Worm (Caenorhabditis elegans) whole organism, young adult: ENCODE results near the gene F40C5.1.

Experiments
- B0035.1 ChIP-seq: sonication (generic microtip); optimal IDR thresholded peaks from 2 replicates; lab custom pipeline; 2016; ENCODE audit warnings: missing genetic modification characterization, mild to moderate bottlenecking, missing compliant biosample characterization, missing genotype, missing genetic modification reagents
- B0261.1 ChIP-seq: sonication (generic microtip); optimal IDR thresholded peaks from 2 replicates; lab custom pipeline; 2016; ENCODE audit warnings: mild to moderate bottlenecking, missing genetic modification characterization, moderate library complexity, missing compliant biosample characterization
- F22D6.2 ChIP-seq: sonication (generic microtip); optimal IDR thresholded peaks from 2 replicates; lab custom pipeline; 2016; ENCODE audit warnings: mild to moderate bottlenecking, missing genetic modification characterization, missing compliant biosample characterization
- F33H1.4 ChIP-seq: fragments of 200-800 bp; sonication (Bioruptor generic); IDR thresholded peaks from 2 replicates; pipeline ENCODE4 v1.3.6; 2022; ENCODE audit warnings: missing genetic modification reagents, missing genetic modification characterization, missing compliant biosample characterization
- F49E8.2 ChIP-seq: sonication (generic microtip); optimal IDR thresholded peaks from 3 replicates; lab custom pipeline; 2017; ENCODE audit warnings: missing genetic modification characterization, mild to moderate bottlenecking, missing compliant biosample characterization, antibody characterized with exemption, moderate library complexity; ENCODE audit not compliant: insufficient read depth
- F52B5.7 ChIP-seq: sonication (generic microtip); optimal IDR thresholded peaks from 2 replicates; lab custom pipeline; 2016; ENCODE audit warnings: mild to moderate bottlenecking, missing genetic modification characterization, missing compliant biosample characterization
- F57C9.4 ChIP-seq: sonication (generic microtip); optimal IDR thresholded peaks from 2 replicates; lab custom pipeline; 2017; ENCODE audit warnings: mild to moderate bottlenecking, missing genetic modification characterization, missing compliant biosample characterization
- T26A5.8 ChIP-seq: sonication (generic microtip); optimal IDR thresholded peaks from 2 replicates; lab custom pipeline; 2016; ENCODE audit warnings: missing genetic modification characterization, missing compliant biosample characterization
- Y67H2A.10 ChIP-seq: fragments of 200-800 bp; sonication (Bioruptor generic); conservative IDR thresholded peaks from 2 replicates; pipeline ENCODE4 v1.3.6; 2022; ENCODE audit warnings: missing genetic modification reagents, missing genetic modification characterization, missing compliant biosample characterization
- aptf-3 ChIP-seq: fragments of 200-800 bp; sonication (Bioruptor generic); IDR thresholded peaks from 2 replicates; pipeline ENCODE4 v1.3.6; 2022; ENCODE audit warnings: missing genetic modification characterization, missing compliant biosample characterization
- attf-3 ChIP-seq: fragments of 200-800 bp; sonication (Bioruptor generic); conservative IDR thresholded peaks from 2 replicates; pipeline ENCODE4 v1.3.6; 2022; ENCODE audit warnings: missing genetic modification reagents, missing genetic modification characterization, missing compliant biosample characterization
- attf-5 ChIP-seq: fragments of 200-800 bp; sonication (Bioruptor generic); optimal IDR thresholded peaks from 2 replicates; lab custom pipeline; 2018; ENCODE audit warnings: mild to moderate bottlenecking, missing genetic modification characterization, missing compliant biosample characterization
- ccch-3 ChIP-seq: fragments of 200-800 bp; sonication (Bioruptor generic); optimal IDR thresholded peaks from 2 replicates; lab custom pipeline; 2018; ENCODE audit warnings: mild to moderate bottlenecking, missing genetic modification characterization, missing compliant biosample characterization
- cebp-1 ChIP-seq, 2 experiments: fragments of 200-800 bp in 1 of 2; sonication (Bioruptor generic) in 1 of 2; sonication (generic microtip) in 1 of 2; IDR thresholded peaks in 1 of 2; optimal IDR thresholded peaks in 1 of 2; 2 replicates each; pipeline versions ENCODE4 v1.3.6 to Lab custom; 2017 to 2022; ENCODE audit warnings: missing compliant biosample characterization in 2 of 2, missing genetic modification characterization in 2 of 2, mild to moderate bottlenecking in 1 of 2, missing genetic modification reagents in 1 of 2, moderate library complexity in 1 of 2
- cebp-2 ChIP-seq: fragments of 200-800 bp; sonication (Bioruptor generic); IDR thresholded peaks from 2 replicates; pipeline ENCODE4 v1.3.6; 2022; ENCODE audit warnings: missing genetic modification characterization, missing compliant biosample characterization
- ceh-91 ChIP-seq: fragments of 200-800 bp; sonication (Bioruptor generic); IDR thresholded peaks from 2 replicates; pipeline ENCODE4 v1.3.6; 2022; ENCODE audit warnings: missing genetic modification reagents, missing genetic modification characterization, missing compliant biosample characterization
- die-1 ChIP-seq: sonication (generic microtip); optimal IDR thresholded peaks from 2 replicates; lab custom pipeline; 2016; ENCODE audit warnings: missing genotype, mild to moderate bottlenecking, missing genetic modification characterization, missing compliant biosample characterization
- dox-1 ChIP-seq: fragments of 200-800 bp; sonication (Bioruptor generic); IDR thresholded peaks from 2 replicates; pipeline ENCODE4 v1.3.6; 2022; ENCODE audit warnings: missing genetic modification reagents, missing genetic modification characterization, missing compliant biosample characterization
- egl-44 ChIP-seq: fragments of 200-800 bp; sonication (Bioruptor generic); IDR thresholded peaks from 2 replicates; pipeline ENCODE4 v1.3.6; 2022; ENCODE audit warnings: missing genetic modification reagents, missing genetic modification characterization, missing compliant biosample characterization
- ekl-4 ChIP-seq: fragments of 200-800 bp; sonication (Bioruptor generic); IDR thresholded peaks from 2 replicates; pipeline ENCODE4 v1.3.6; 2022; ENCODE audit warnings: missing genetic modification reagents, missing genetic modification characterization, missing compliant biosample characterization
- ets-4 ChIP-seq: fragments of 200-800 bp; sonication (Bioruptor generic); optimal IDR thresholded peaks from 2 replicates; lab custom pipeline; 2018; ENCODE audit warnings: mild to moderate bottlenecking, missing genetic modification characterization, missing compliant biosample characterization
- him-1 ChIP-seq: sonication (generic microtip); optimal IDR thresholded peaks from 2 replicates; lab custom pipeline; 2016; ENCODE audit warnings: missing genotype, missing genetic modification reagents, missing genetic modification characterization, missing compliant biosample characterization
- hlh-26 ChIP-seq: fragments of 200-800 bp; sonication (Bioruptor generic); conservative IDR thresholded peaks from 2 replicates; pipeline ENCODE4 v1.3.6; 2022; ENCODE audit warnings: missing genetic modification reagents, missing genetic modification characterization, missing compliant biosample characterization
- hmg-1.2 ChIP-seq: fragments of 200-800 bp; sonication (Bioruptor generic); IDR thresholded peaks from 2 replicates; pipeline ENCODE4 v1.3.6; 2022; ENCODE audit warnings: missing genetic modification reagents, missing genetic modification characterization, missing compliant biosample characterization
- hsf-1 ChIP-seq: fragments of 200-800 bp; sonication (Bioruptor generic); IDR thresholded peaks from 2 replicates; pipeline ENCODE4 v1.3.6; 2022; ENCODE audit warnings: missing genetic modification reagents, missing genetic modification characterization, missing compliant biosample characterization
- lin-40 ChIP-seq: sonication (generic microtip); optimal IDR thresholded peaks from 2 replicates; lab custom pipeline; 2016; ENCODE audit warnings: missing genetic modification characterization, mild to moderate bottlenecking, missing compliant biosample characterization, missing genotype, missing genetic modification reagents
- lin-54 ChIP-seq: fragments of 200-800 bp; sonication (Bioruptor generic); optimal IDR thresholded peaks from 2 replicates; lab custom pipeline; 2018; ENCODE audit warnings: mild to moderate bottlenecking, missing genetic modification characterization, missing compliant biosample characterization
- lsl-1 ChIP-seq: fragments of 200-800 bp; sonication (Bioruptor generic); optimal IDR thresholded peaks from 2 replicates; lab custom pipeline; 2018; ENCODE audit warnings: mild to moderate bottlenecking, missing genetic modification characterization, moderate library complexity, missing compliant biosample characterization
- madf-10 ChIP-seq: sonication (generic microtip); optimal IDR thresholded peaks from 2 replicates; lab custom pipeline; 2016; ENCODE audit warnings: mild to moderate bottlenecking, missing genetic modification characterization, missing compliant biosample characterization
- madf-6 ChIP-seq: fragments of 200-800 bp; sonication (Bioruptor generic); IDR thresholded peaks from 2 replicates; pipeline ENCODE4 v1.3.6; 2022; ENCODE audit warnings: missing genetic modification reagents, missing genetic modification characterization, missing compliant biosample characterization
- mcd-1 ChIP-seq: fragments of 200-800 bp; sonication (Bioruptor generic); IDR thresholded peaks from 2 replicates; pipeline ENCODE4 v1.3.6; 2022; ENCODE audit warnings: missing genetic modification reagents, missing genetic modification characterization, missing compliant biosample characterization
- nfya-2 ChIP-seq: fragments of 200-800 bp; sonication (Bioruptor generic); IDR thresholded peaks from 2 replicates; pipeline ENCODE4 v1.3.6; 2022; ENCODE audit warnings: missing genetic modification reagents, missing genetic modification characterization, missing compliant biosample characterization
- nfyb-1 ChIP-seq: fragments of 200-800 bp; sonication (Bioruptor generic); IDR thresholded peaks from 2 replicates; pipeline ENCODE4 v1.3.6; 2022; ENCODE audit warnings: missing genetic modification reagents, missing genetic modification characterization, missing compliant biosample characterization
- nhr-27 ChIP-seq: fragments of 200-800 bp; sonication (Bioruptor generic); optimal IDR thresholded peaks from 2 replicates; lab custom pipeline; 2018; ENCODE audit warnings: mild to moderate bottlenecking, missing genetic modification characterization, moderate library complexity, missing compliant biosample characterization
- nhr-80 ChIP-seq: sonication (generic microtip); optimal IDR thresholded peaks from 2 replicates; lab custom pipeline; 2016; ENCODE audit warnings: missing genetic modification characterization, missing compliant biosample characterization
- pbrm-1 ChIP-seq: fragments of 200-800 bp; sonication (Bioruptor generic); IDR thresholded peaks from 2 replicates; pipeline ENCODE4 v1.3.6; 2022; ENCODE audit warnings: missing genetic modification reagents, missing genetic modification characterization, missing compliant biosample characterization
- rcor-1 ChIP-seq: fragments of 200-800 bp; sonication (Bioruptor generic); IDR thresholded peaks from 2 replicates; pipeline ENCODE4 v1.3.6; 2022; ENCODE audit warnings: missing genetic modification reagents, missing genetic modification characterization, missing compliant biosample characterization
- snpc-1.3 ChIP-seq: sonication (generic microtip); optimal IDR thresholded peaks from 2 replicates; lab custom pipeline; 2017; ENCODE audit warnings: missing genetic modification characterization, mild to moderate bottlenecking, missing compliant biosample characterization, antibody characterized with exemption, moderate library complexity, missing genotype, missing genetic modification reagents; ENCODE audit not compliant: insufficient read depth
- snpc-3.4 ChIP-seq: sonication (generic microtip); optimal IDR thresholded peaks from 2 replicates; lab custom pipeline; 2017; ENCODE audit warnings: missing genetic modification characterization, mild to moderate bottlenecking, missing compliant biosample characterization, antibody characterized with exemption, moderate library complexity, missing genotype, missing genetic modification reagents
- somi-1 ChIP-seq: fragments of 200-800 bp; sonication (Bioruptor generic); optimal IDR thresholded peaks from 2 replicates; lab custom pipeline; 2018; ENCODE audit warnings: mild to moderate bottlenecking, missing genetic modification characterization, missing compliant biosample characterization
- tlf-1 ChIP-seq: fragments of 200-800 bp; sonication (Bioruptor generic); optimal IDR thresholded peaks from 2 replicates; lab custom pipeline; 2018; ENCODE audit warnings: mild to moderate bottlenecking, missing genetic modification characterization, missing compliant biosample characterization
- unc-130 ChIP-seq: sonication (generic microtip); optimal IDR thresholded peaks from 2 replicates; lab custom pipeline; 2016; ENCODE audit warnings: missing genetic modification reagents, missing genetic modification characterization, missing compliant biosample characterization
- xnd-1 ChIP-seq: sonication (generic microtip); optimal IDR thresholded peaks from 2 replicates; lab custom pipeline; 2016; ENCODE audit warnings: missing genotype, missing genetic modification reagents, missing genetic modification characterization, missing compliant biosample characterization
- ztf-28 ChIP-seq: fragments of 200-800 bp; sonication (Bioruptor generic); IDR thresholded peaks from 2 replicates; pipeline ENCODE4 v1.3.6; 2022; ENCODE audit warnings: missing genetic modification reagents, missing genetic modification characterization, missing compliant biosample characterization
- ztf-3 ChIP-seq: fragments of 200-800 bp; sonication (Bioruptor generic); optimal IDR thresholded peaks from 2 replicates; lab custom pipeline; 2018; ENCODE audit warnings: mild to moderate bottlenecking, missing genetic modification characterization, missing compliant biosample characterization

F40C5.1 gene

ce11 chrV:3586014-3586689 lies 13.6 kb downstream of the F40C5.1 start, which contains the start of the genes rpl-11.1 and T22F3.2:
TSS of gene rpl-11.1 (minus strand) at chrV:3586064.
TSS of gene T22F3.2 (plus strand) at chrV:3586639.
- TF ChIP-seq lsl-1 (GFP tag; lab: Kevin White, UChicago) (peak; percentile 47), nfyb-1 (GFP tag; lab: Robert Waterston, UW) (0 out of 2 replicates have a peak, but pooled peaks have one; percentile 17), F49E8.2 (tag; lab: Kevin White, UChicago) (no peak), cebp-1 (GFP tag; IDR thresholded peaks at IDR 0.05; lab: Robert Waterston, UW) (no peak), cebp-1 (tag; optimal IDR thresholded peaks at IDR 0.05; lab: Kevin White, UChicago) (peak; percentile 23), Y67H2A.10 (GFP tag; lab: Robert Waterston, UW) (no peak), pbrm-1 (GFP tag; lab: Robert Waterston, UW) (no peak), die-1 (tag; lab: Kevin White, UChicago) (no peak), ztf-28 (GFP tag; lab: Robert Waterston, UW) (no peak), aptf-3 (GFP tag; lab: Robert Waterston, UW) (no peak), madf-6 (peak; percentile 9; the same call in 1 of the 2 replicates), hmg-1.2 (peak; percentile 91), ekl-4 (GFP tag; lab: Robert Waterston, UW) (0 out of 2 replicates have a peak, but pooled peaks have one; percentile 20), snpc-3.4 (tag; lab: Kevin White, UChicago) (no peak), F33H1.4 (GFP tag; lab: Robert Waterston, UW) (peak; percentile 19; the same call in 1 of the 2 replicates), attf-5 (GFP tag; lab: Kevin White, UChicago) (peak; percentile 41)

DNA sequence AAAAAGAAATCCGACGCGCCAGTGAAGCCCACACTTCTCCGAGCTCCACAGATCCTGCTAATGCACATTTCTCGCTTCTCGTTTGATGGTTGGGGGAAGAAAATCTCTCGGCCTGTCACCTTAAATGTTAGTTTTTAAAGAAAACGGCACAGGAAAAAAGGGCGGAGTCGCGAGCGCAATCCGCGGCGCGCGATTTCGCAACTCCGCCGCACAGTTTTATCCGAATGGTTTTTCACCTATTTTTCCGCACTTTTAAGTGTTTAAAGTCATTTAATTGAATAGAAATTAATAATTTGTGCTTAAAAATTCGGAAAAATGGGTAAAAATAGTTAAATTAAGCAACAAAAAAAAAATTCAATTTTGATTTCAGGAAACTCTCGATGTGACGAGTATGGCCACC lies 15.1 kb downstream of the F40C5.1 start:
- TF ChIP-seq lsl-1 (GFP tag; lab: Kevin White, UChicago), result no peak
- TF ChIP-seq lin-54 (GFP tag; lab: Kevin White, UChicago), result peak; percentile 12
- no peak for TF ChIP-seq ets-4 (GFP tag; lab: Kevin White, UChicago)
- no peak for TF ChIP-seq egl-44
- TF ChIP-seq mcd-1 (GFP tag; lab: Robert Waterston, UW), result peak; percentile 53
- TF ChIP-seq F22D6.2, result no peak
- TF ChIP-seq F52B5.7 (tag; lab: Kevin White, UChicago), result no peak
- no peak for TF ChIP-seq T26A5.8 (tag; lab: Kevin White, UChicago)
- peak; percentile 10 for TF ChIP-seq madf-10 (tag; lab: Kevin White, UChicago)
- no peak for TF ChIP-seq dox-1 (GFP tag; lab: Robert Waterston, UW)
- TF ChIP-seq unc-130 (GFP tag; lab: Kevin White, UChicago), result no peak
- no peak for TF ChIP-seq hsf-1
- no peak for TF ChIP-seq tlf-1
- TF ChIP-seq ccch-3 (GFP tag; lab: Kevin White, UChicago), result no peak
- TF ChIP-seq cebp-2 (GFP tag; lab: Robert Waterston, UW), result no peak
- no peak for TF ChIP-seq aptf-3 (GFP tag; lab: Robert Waterston, UW)
- no peak for TF ChIP-seq somi-1 (GFP tag; lab: Kevin White, UChicago)
- no peak for TF ChIP-seq ekl-4 (GFP tag; lab: Robert Waterston, UW)
- TF ChIP-seq nhr-80 (tag; lab: Kevin White, UChicago), result no peak
- no peak for TF ChIP-seq lin-40
- TF ChIP-seq nfya-2 (GFP tag; lab: Robert Waterston, UW), result no peak
- no peak for TF ChIP-seq F57C9.4 (tag; lab: Kevin White, UChicago)
- TF ChIP-seq ztf-3 (GFP tag; lab: Kevin White, UChicago), result no peak
- no peak for TF ChIP-seq hlh-26 (GFP tag; lab: Robert Waterston, UW)
- TF ChIP-seq xnd-1 (tag; lab: Kevin White, UChicago), result no peak
- peak; percentile 39 for TF ChIP-seq snpc-1.3 (tag; lab: Kevin White, UChicago)
- TF ChIP-seq B0035.1 (tag; lab: Kevin White, UChicago), result no peak
- no peak for TF ChIP-seq ceh-91 (GFP tag; lab: Robert Waterston, UW)
- 0 out of 2 replicates have a peak, but pooled peaks have one; percentile 29 for TF ChIP-seq attf-3 (GFP tag; lab: Robert Waterston, UW)
- TF ChIP-seq rcor-1 (GFP tag; lab: Robert Waterston, UW), result 0 out of 2 replicates have a peak, but pooled peaks have one; percentile 17
- TF ChIP-seq B0261.1 (tag; lab: Kevin White, UChicago), result no peak
- no peak for TF ChIP-seq him-1 (tag; lab: Kevin White, UChicago)
- TF ChIP-seq nhr-27, result no peak
